Worm (Caenorhabditis elegans): ENCODE data around the gene C28A5.1.

The C28A5.1 gene

ce11 chrIII:4434294-4434781 lies at the start of gene C28A5.1:
TSS of gene C28A5.1 (minus strand) at chrIII:4434344.
- TF ChIP-seq dve-1 (tag; optimal IDR thresholded peaks at IDR 0.05; ENCODE audit: insufficient read depth): no peak
- peak; percentile 30 for TF ChIP-seq F49E8.2 (tag; optimal IDR thresholded peaks at IDR 0.05; ENCODE audit: borderline replicate concordance)
- TF ChIP-seq dmd-9 (GFP tag; IDR thresholded peaks at IDR 0.05): 0 out of 2 replicates have a peak, but pooled peaks have one; percentile 6
- TF ChIP-seq ces-1 (GFP tag; optimal IDR thresholded peaks at IDR 0.05): no peak
- no peak for TF ChIP-seq nhr-42 (GFP tag; IDR thresholded peaks at IDR 0.05)
- no peak for TF ChIP-seq dmd-6 (GFP tag; IDR thresholded peaks at IDR 0.05)
- peak; percentile 70 for TF ChIP-seq aha-1 (tag)
- TF ChIP-seq Y48G9A.11 (GFP tag; IDR thresholded peaks at IDR 0.05): peak; percentile 46; the same call in 1 of the 2 replicates
- TF ChIP-seq ceh-62 (tag; optimal IDR thresholded peaks at IDR 0.05): no peak
- TF ChIP-seq mes-2 (tag; optimal IDR thresholded peaks at IDR 0.05; ENCODE audit: poor library complexity, severe bottlenecking): peak; percentile 23
- no peak for TF ChIP-seq lin-15B (tag; optimal IDR thresholded peaks at IDR 0.05)
- TF ChIP-seq ceh-82 (tag; optimal IDR thresholded peaks at IDR 0.05): no peak
- TF ChIP-seq saeg-2 (GFP tag; IDR thresholded peaks at IDR 0.05): no peak
- TF ChIP-seq nhr-28 (tag; optimal IDR thresholded peaks at IDR 0.05): no peak
- no peak for TF ChIP-seq cey-2 (tag; optimal IDR thresholded peaks at IDR 0.05; ENCODE audit: borderline replicate concordance, insufficient read depth)
- TF ChIP-seq sdz-12 (GFP tag; optimal IDR thresholded peaks at IDR 0.05): no peak
- TF ChIP-seq F26F4.8 (GFP tag; conservative IDR thresholded peaks at IDR 0.05): no peak
- no peak for TF ChIP-seq ceh-28 (tag; optimal IDR thresholded peaks at IDR 0.05)
- TF ChIP-seq spr-1 (tag; optimal IDR thresholded peaks at IDR 0.05): no peak
- no peak for TF ChIP-seq duxl-1 (tag; optimal IDR thresholded peaks at IDR 0.05; ENCODE audit: poor library complexity)
- TF ChIP-seq mxl-2 (GFP tag; conservative IDR thresholded peaks at IDR 0.05): no peak
- no peak for TF ChIP-seq ztf-11 (tag; optimal IDR thresholded peaks at IDR 0.05)
- no peak for TF ChIP-seq zfp-3 (GFP tag; conservative IDR thresholded peaks at IDR 0.05)
- TF ChIP-seq T20F7.1 (GFP tag; optimal IDR thresholded peaks at IDR 0.05): no peak
- no peak for TF ChIP-seq egl-27 (tag; optimal IDR thresholded peaks at IDR 0.05)
- no peak for TF ChIP-seq aly-2 (tag; optimal IDR thresholded peaks at IDR 0.05)
- TF ChIP-seq gei-8 (GFP tag; optimal IDR thresholded peaks at IDR 0.05): no peak
- peak; percentile 79 for TF ChIP-seq unc-130 (GFP tag; optimal IDR thresholded peaks at IDR 0.05)
- no peak for TF ChIP-seq tra-1 (GFP tag; IDR thresholded peaks at IDR 0.05)
- 0 out of 2 replicates have a peak, but pooled peaks have one; percentile 10 for TF ChIP-seq daf-19 (GFP tag; conservative IDR thresholded peaks at IDR 0.05)
- TF ChIP-seq lir-3 (tag; optimal IDR thresholded peaks at IDR 0.05): no peak

- TF ChIP-seq lsy-2 (tag; optimal IDR thresholded peaks at IDR 0.05) (peak in 1 of 2 experiments; percentile 17), daf-12 (tag; optimal IDR thresholded peaks at IDR 0.05) (no peak)
These were observed 48.8 kb upstream of the C28A5.1 start for ce11 chrIII:4482986-4483385.

ce11 chrIII:4481787-4482186 lies 47.6 kb upstream of the C28A5.1 start:
- TF ChIP-seq fos-1 (tag; optimal IDR thresholded peaks at IDR 0.05) (no peak), lin-38 (GFP tag; IDR thresholded peaks at IDR 0.05) (no peak)

ce11 chrIII:4477472-4477871 lies 43.3 kb upstream of the C28A5.1 start, which contains the start of gene ins-17:
TSS of gene ins-17 (minus strand) at chrIII:4477572.
- no peak for TF ChIP-seq nhr-77 (tag; optimal IDR thresholded peaks at IDR 0.05)
- TF ChIP-seq hif-1 (tag; optimal IDR thresholded peaks at IDR 0.05): no peak
- no peak for TF ChIP-seq F44E2.7 (GFP tag; IDR thresholded peaks at IDR 0.05)
- no peak for TF ChIP-seq spr-3 (GFP tag; optimal IDR thresholded peaks at IDR 0.05)
- TF ChIP-seq rbr-2 (tag; optimal IDR thresholded peaks at IDR 0.05): no peak
- no peak for TF ChIP-seq ceh-62 (tag; optimal IDR thresholded peaks at IDR 0.05)
- no peak for TF ChIP-seq ztf-11 (tag; optimal IDR thresholded peaks at IDR 0.05)
- no peak for TF ChIP-seq madf-5 (GFP tag; IDR thresholded peaks at IDR 0.05)
- TF ChIP-seq unc-130 (GFP tag; optimal IDR thresholded peaks at IDR 0.05): no peak
- no peak for TF ChIP-seq ZK337.2 (GFP tag; IDR thresholded peaks at IDR 0.05)
- TF ChIP-seq nhr-41 (GFP tag; IDR thresholded peaks at IDR 0.05): no peak
- no peak for TF ChIP-seq egl-43 (GFP tag; IDR thresholded peaks at IDR 0.05)
- no peak for TF ChIP-seq attf-4 (tag; optimal IDR thresholded peaks at IDR 0.05)
- TF ChIP-seq R02D3.7 (tag; optimal IDR thresholded peaks at IDR 0.05): no peak
- TF ChIP-seq vab-7 (GFP tag; IDR thresholded peaks at IDR 0.05): no peak

Measured in whole organism, L4 larva.